Worm (Caenorhabditis elegans): ENCODE measurements around the gene rol-1.

- TF ChIP-seq zip-4 (GFP tag; optimal IDR thresholded peaks at IDR 0.05), result no peak
- no peak for TF ChIP-seq pqm-1 (tag; optimal IDR thresholded peaks at IDR 0.05)
- TF ChIP-seq ama-1 (optimal IDR thresholded peaks at IDR 0.05), result no peak
- no peak for TF ChIP-seq jun-1 (tag; optimal IDR thresholded peaks at IDR 0.05)
- no peak for TF ChIP-seq ceh-82 (tag; optimal IDR thresholded peaks at IDR 0.05)
- no peak for TF ChIP-seq elt-2 (tag; optimal IDR thresholded peaks at IDR 0.05)
- peak; percentile 5 for TF ChIP-seq F16B12.6 (tag; optimal IDR thresholded peaks at IDR 0.05)
- no peak for TF ChIP-seq skn-1 (tag; optimal IDR thresholded peaks at IDR 0.05)
- no peak for TF ChIP-seq nhr-12 (tag; optimal IDR thresholded peaks at IDR 0.05)
- TF ChIP-seq lin-13 (GFP tag; optimal IDR thresholded peaks at IDR 0.05), result no peak
- no peak for TF ChIP-seq mef-2 (tag; optimal IDR thresholded peaks at IDR 0.05)
- TF ChIP-seq pax-3 (tag; optimal IDR thresholded peaks at IDR 0.05), result no peak
Observed at ce11 chrII:12162997-12163396, 9.4 kb upstream of the rol-1 start.

Measured in whole organism, L1 larva.